Worm (Caenorhabditis elegans) whole organism, late embryonic: ENCODE results near the gene T05C1.2.

ENCODE experiments used
- C38D4.7 ChIP-seq: fragments of 200-800 bp; sonication (Bioruptor generic); optimal IDR thresholded peaks from 2 replicates; lab custom pipeline; 2018; ENCODE audit warnings: mild to moderate bottlenecking, missing genetic modification characterization, moderate library complexity, missing compliant biosample characterization
- K02D7.2 ChIP-seq: sonication (generic microtip); optimal IDR thresholded peaks from 2 replicates; lab custom pipeline; 2017; ENCODE audit warnings: mild to moderate bottlenecking, missing genetic modification characterization, missing compliant biosample characterization
- Y22D7AL.16 ChIP-seq: sonication (generic microtip); optimal IDR thresholded peaks from 2 replicates; lab custom pipeline; 2016; ENCODE audit warnings: missing genetic modification characterization, missing compliant biosample characterization
- ahr-1 ChIP-seq: sonication (generic microtip); optimal IDR thresholded peaks from 2 replicates; lab custom pipeline; 2016; ENCODE audit warnings: missing genetic modification characterization, missing compliant biosample characterization
- ceh-14 ChIP-seq: sonication (generic microtip); optimal IDR thresholded peaks from 2 replicates; lab custom pipeline; 2016; ENCODE audit warnings: missing genotype, missing genetic modification characterization, missing compliant biosample characterization
- ceh-18 ChIP-seq: sonication (generic microtip); optimal IDR thresholded peaks from 2 replicates; lab custom pipeline; 2016; ENCODE audit warnings: missing genetic modification characterization, missing compliant biosample characterization
- ceh-19 ChIP-seq: fragments of 200-800 bp; sonication (Bioruptor generic); optimal IDR thresholded peaks from 2 replicates; lab custom pipeline; 2018; ENCODE audit warnings: mild to moderate bottlenecking, missing genetic modification characterization, missing compliant biosample characterization
- ceh-22 ChIP-seq: sonication (generic microtip); optimal IDR thresholded peaks from 2 replicates; lab custom pipeline; 2017; ENCODE audit warnings: missing biosample characterization, missing genetic modification characterization
- ceh-34 ChIP-seq: sonication (generic microtip); optimal IDR thresholded peaks from 2 replicates; lab custom pipeline; 2016; ENCODE audit warnings: mild to moderate bottlenecking, missing genetic modification characterization, missing compliant biosample characterization
- ceh-45 ChIP-seq: fragments of 200-800 bp; sonication (Bioruptor generic); IDR thresholded peaks from 2 replicates; pipeline ENCODE4 v1.3.6; 2022; ENCODE audit warnings: missing genetic modification reagents, missing genetic modification characterization, missing compliant biosample characterization
- che-1 ChIP-seq: sonication (generic microtip); optimal IDR thresholded peaks from 2 replicates; lab custom pipeline; 2016; ENCODE audit warnings: mild to moderate bottlenecking, missing genetic modification characterization, missing compliant biosample characterization
- dmd-4 ChIP-seq: sonication (generic microtip); optimal IDR thresholded peaks from 2 replicates; lab custom pipeline; 2016; ENCODE audit warnings: borderline replicate concordance, missing genetic modification characterization, missing compliant biosample characterization
- elt-2 ChIP-seq: sonication (generic microtip); optimal IDR thresholded peaks from 2 replicates; lab custom pipeline; 2016; ENCODE audit warnings: missing genetic modification reagents, missing genetic modification characterization, missing compliant biosample characterization
- ets-4 ChIP-seq: sonication (generic microtip); optimal IDR thresholded peaks from 2 replicates; lab custom pipeline; 2016; ENCODE audit warnings: missing genetic modification characterization, missing compliant biosample characterization
- fax-1 ChIP-seq: sonication (generic microtip); optimal IDR thresholded peaks from 2 replicates; lab custom pipeline; 2016; ENCODE audit warnings: missing genotype, missing genetic modification characterization, missing compliant biosample characterization
- fkh-6 ChIP-seq: sonication (generic microtip); optimal IDR thresholded peaks from 2 replicates; lab custom pipeline; 2016; ENCODE audit warnings: missing genetic modification characterization, missing compliant biosample characterization
- hlh-13 ChIP-seq: fragments of 200-800 bp; sonication (Bioruptor generic); optimal IDR thresholded peaks from 2 replicates; lab custom pipeline; 2018; ENCODE audit warnings: mild to moderate bottlenecking, missing genetic modification characterization, missing compliant biosample characterization
- hlh-6 ChIP-seq: sonication (generic microtip); optimal IDR thresholded peaks from 2 replicates; lab custom pipeline; 2016; ENCODE audit warnings: missing genotype, missing genetic modification characterization, missing compliant biosample characterization
- lim-6 ChIP-seq: sonication (generic microtip); optimal IDR thresholded peaks from 2 replicates; lab custom pipeline; 2016; ENCODE audit warnings: missing genetic modification characterization, missing compliant biosample characterization
- madf-2 ChIP-seq: sonication (generic microtip); optimal IDR thresholded peaks from 2 replicates; lab custom pipeline; 2017; ENCODE audit warnings: missing genetic modification characterization, missing compliant biosample characterization
- nfya-1 ChIP-seq: sonication (generic microtip); optimal IDR thresholded peaks from 2 replicates; lab custom pipeline; 2017; ENCODE audit warnings: missing genetic modification characterization, mild to moderate bottlenecking, missing compliant biosample characterization, antibody characterized with exemption, moderate library complexity
- odd-2 ChIP-seq: sonication (generic microtip); optimal IDR thresholded peaks from 2 replicates; lab custom pipeline; 2017; ENCODE audit warnings: antibody characterized with exemption, mild to moderate bottlenecking, missing genetic modification characterization, missing compliant biosample characterization
- pat-9 ChIP-seq: fragments of 200-800 bp; sonication (Bioruptor generic); optimal IDR thresholded peaks from 2 replicates; lab custom pipeline; 2018; ENCODE audit warnings: mild to moderate bottlenecking, missing genetic modification characterization, moderate library complexity, missing compliant biosample characterization
- pha-4 ChIP-seq: fragments of 150-350 bp; optimal IDR thresholded peaks from 2 replicates; lab custom pipeline; 2018; ENCODE audit warnings: missing biosample characterization, missing genetic modification reagents, missing genetic modification characterization
- pqm-1 ChIP-seq: sonication (generic microtip); optimal IDR thresholded peaks from 2 replicates; lab custom pipeline; 2016; ENCODE audit warnings: missing genetic modification characterization, missing compliant biosample characterization
- pros-1 ChIP-seq: fragments of 150-350 bp; optimal IDR thresholded peaks from 2 replicates; lab custom pipeline; 2014; ENCODE audit warnings: missing biosample characterization, missing genetic modification reagents, missing genetic modification characterization
- rnt-1 ChIP-seq: sonication (generic microtip); optimal IDR thresholded peaks from 2 replicates; lab custom pipeline; 2016; ENCODE audit warnings: missing genetic modification characterization, missing compliant biosample characterization
- sdc-2 ChIP-seq: sonication (generic microtip); optimal IDR thresholded peaks from 2 replicates; lab custom pipeline; 2016; ENCODE audit warnings: missing genotype, missing genetic modification characterization, missing compliant biosample characterization
- tbx-7 ChIP-seq: sonication (generic microtip); optimal IDR thresholded peaks from 2 replicates; lab custom pipeline; 2016; ENCODE audit warnings: missing genotype, missing genetic modification characterization, missing compliant biosample characterization
- unc-55 ChIP-seq: sonication (generic microtip); optimal IDR thresholded peaks from 2 replicates; lab custom pipeline; 2017; ENCODE audit warnings: missing biosample characterization, missing genetic modification reagents, missing genetic modification characterization
- unc-86 ChIP-seq: sonication (generic microtip); optimal IDR thresholded peaks from 2 replicates; lab custom pipeline; 2016; ENCODE audit warnings: missing genetic modification characterization, missing compliant biosample characterization
- zip-5 ChIP-seq: sonication (generic microtip); optimal IDR thresholded peaks from 2 replicates; lab custom pipeline; 2016; ENCODE audit warnings: missing genetic modification characterization, missing compliant biosample characterization

T05C1.2 gene

ce11 chrII:4441278-4441677, 40.6 kb downstream of the T05C1.2 start:
- TF ChIP-seq nfya-1 (tag; lab: Kevin White, UChicago) (peak; percentile 81), pha-4 (tag; lab: Kevin White, UChicago) (no peak), Y22D7AL.16 (tag; lab: Kevin White, UChicago) (no peak), unc-55 (no peak), pat-9 (tag; lab: Kevin White, UChicago) (no peak), ceh-19 (GFP tag; lab: Kevin White, UChicago) (no peak)

- no peak for TF ChIP-seq tbx-7 (tag; lab: Kevin White, UChicago)
- peak; percentile 43 for TF ChIP-seq elt-2 (tag; lab: Kevin White, UChicago)
Measured at ce11 chrII:4438601-4439000, 43.3 kb downstream of the T05C1.2 start, which contains the start of gene nhr-16. nhr-16 (plus strand) TSS chrII:4438805.

- no peak for TF ChIP-seq ahr-1 (tag; lab: Kevin White, UChicago)
- TF ChIP-seq elt-2 (tag; lab: Kevin White, UChicago): peak; percentile 34
Measured at ce11 chrII:4435134-4435533, 46.8 kb downstream of the T05C1.2 start, which contains the start of gene nhr-273. nhr-273 (plus strand) TSS chrII:4435300.

ce11 chrII:4434278-4434677, 47.6 kb downstream of the T05C1.2 start:
- TF ChIP-seq dmd-4 (tag; lab: Kevin White, UChicago) (no peak), ahr-1 (tag; lab: Kevin White, UChicago) (no peak), sdc-2 (tag; lab: Kevin White, UChicago) (no peak), hlh-6 (tag; lab: Kevin White, UChicago) (no peak), hlh-13 (GFP tag; lab: Kevin White, UChicago) (no peak), fkh-6 (no peak), odd-2 (no peak), lim-6 (no peak), pqm-1 (tag; lab: Kevin White, UChicago) (no peak), ceh-45 (no peak), pros-1 (tag; lab: Kevin White, UChicago) (no peak), fax-1 (tag; lab: Kevin White, UChicago) (no peak), che-1 (tag; lab: Kevin White, UChicago) (no peak), ceh-22 (tag; lab: Kevin White, UChicago) (no peak), pha-4 (tag; lab: Kevin White, UChicago) (no peak), K02D7.2 (tag; lab: Kevin White, UChicago) (no peak), ceh-34 (tag; lab: Kevin White, UChicago) (no peak)

DNA sequence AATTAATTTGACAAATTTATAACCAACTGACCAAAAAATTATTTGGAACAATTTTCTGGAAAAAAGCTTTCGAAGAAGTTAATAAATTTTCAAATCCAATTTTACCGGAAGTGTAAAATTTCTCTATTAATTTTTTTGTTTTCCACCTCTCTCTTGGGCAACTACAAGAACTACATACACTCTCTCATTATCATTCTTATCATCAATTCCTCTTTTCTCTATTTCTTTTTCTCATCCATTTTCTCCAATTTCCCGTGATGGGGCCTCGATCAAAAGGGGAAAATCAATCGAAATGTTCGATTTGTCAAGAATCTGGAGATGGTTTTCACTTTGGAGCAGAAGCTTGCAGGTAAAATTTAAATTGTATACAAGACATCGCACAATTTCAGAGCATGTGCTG, 48.8 kb downstream of the T05C1.2 start, which contains the start of gene nhr-109:
Gene nhr-109 (plus strand): TSS at position 222 of the 400 bp plus-strand sequence.
- no peak for TF ChIP-seq unc-86
- no peak for TF ChIP-seq rnt-1
- no peak for TF ChIP-seq zip-5
- no peak for TF ChIP-seq madf-2 (tag; lab: Kevin White, UChicago)
- no peak for TF ChIP-seq nfya-1 (tag; lab: Kevin White, UChicago)
- TF ChIP-seq C38D4.7 (GFP tag; lab: Kevin White, UChicago): no peak
- no peak for TF ChIP-seq elt-2 (tag; lab: Kevin White, UChicago)
- no peak for TF ChIP-seq ets-4 (tag; lab: Kevin White, UChicago)
- no peak for TF ChIP-seq ceh-14 (tag; lab: Kevin White, UChicago)
- no peak for TF ChIP-seq ceh-18 (tag; lab: Kevin White, UChicago)
- no peak for TF ChIP-seq lim-6
